ENCODE assay signal across 1 fruit fly cellular context in the genomic region with DNA sequence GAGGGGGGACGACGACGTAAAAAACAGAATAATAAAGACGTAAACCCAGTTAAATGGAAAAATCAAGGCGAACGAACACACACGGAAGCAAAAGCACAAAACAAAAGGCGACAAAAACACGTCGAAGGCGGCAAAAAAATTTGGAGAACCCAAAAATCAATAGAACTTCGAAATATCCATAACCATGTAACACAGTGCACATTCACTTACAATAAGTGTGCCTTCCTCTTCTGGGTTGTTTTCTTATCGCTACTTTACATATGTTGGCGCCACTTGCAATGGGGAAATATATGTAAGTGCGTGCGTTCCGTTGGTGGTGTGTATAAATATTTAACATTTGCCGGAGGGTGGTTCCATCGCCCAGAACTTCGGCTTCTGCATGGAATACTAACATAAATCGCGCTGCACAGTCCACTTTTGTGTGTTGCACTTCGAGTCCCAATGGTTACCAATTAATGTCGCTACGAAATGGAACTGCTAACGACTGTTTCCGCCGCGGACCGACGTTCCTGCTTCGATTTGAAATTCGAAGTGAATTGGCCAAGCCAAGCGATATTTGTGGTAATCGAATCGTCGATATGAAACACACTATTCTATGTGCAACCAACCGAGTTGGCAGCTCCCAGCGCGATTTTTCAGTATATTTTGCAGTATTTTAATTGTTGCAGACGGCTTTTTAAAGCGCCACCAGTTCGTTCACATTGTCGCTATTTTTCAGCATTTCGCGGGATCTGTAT.
A peak's percentile ranks its signal among the peaks of the same experiment; 100 is the strongest.
TF ChIP-seq lines count a peak whose summit lies in the region.

A gene (minus strand): TSS at position 542 of the 737 bp plus-strand sequence.
A gene (plus strand): TSS at position 665 of the 737 bp plus-strand sequence.

TF ChIP-seq in whole organism, embryonic, 481 proteins besides CTCF, POLR2A, EP300 and RAD21 (continued from another document and continues in another):
- TF ChIP-seq toy (GFP tag; IDR thresholded peaks at IDR 0.05; lab: Robert Waterston, UW) (no peak), CG2889 (GFP tag; IDR thresholded peaks at IDR 0.05; lab: Robert Waterston, UW) (no peak), Ptx1 (GFP tag; IDR thresholded peaks at IDR 0.05; lab: Robert Waterston, UW) (no peak), ewg (GFP tag; optimal IDR thresholded peaks at IDR 0.05; lab: Kevin White, UChicago) (no peak), usp (GFP tag; optimal IDR thresholded peaks at IDR 0.05; lab: Kevin White, UChicago) (no peak), CG12155 (GFP tag; optimal IDR thresholded peaks at IDR 0.05; lab: Kevin White, UChicago) (peak; percentile 20), fd64A (GFP tag; optimal IDR thresholded peaks at IDR 0.05; lab: Kevin White, UChicago) (no peak), CG13624 (GFP tag; optimal IDR thresholded peaks at IDR 0.05; lab: Kevin White, UChicago) (peak; percentile 39), Dref (GFP tag; IDR thresholded peaks at IDR 0.05; lab: Robert Waterston, UW) (peak; percentile 90), Six4 (GFP tag; optimal IDR thresholded peaks at IDR 0.05; lab: Kevin White, UChicago) (no peak), shn (GFP tag; optimal IDR thresholded peaks at IDR 0.05; lab: Kevin White, UChicago) (no peak), eve (GFP tag; optimal IDR thresholded peaks at IDR 0.05; lab: Kevin White, UChicago) (peak in 1 of 2 experiments; percentile 26), CG2116 (GFP tag; optimal IDR thresholded peaks at IDR 0.05; lab: Kevin White, UChicago) (peak; percentile 83), CG18599 (GFP tag; optimal IDR thresholded peaks at IDR 0.05; lab: Kevin White, UChicago) (peak; percentile 13), CG1832 (GFP tag; optimal IDR thresholded peaks at IDR 0.05; lab: Kevin White, UChicago) (no peak), kni (GFP tag; optimal IDR thresholded peaks at IDR 0.05; lab: Kevin White, UChicago) (peak; percentile 44), grau (tag; optimal IDR thresholded peaks at IDR 0.05; lab: Kevin White, UChicago) (peak; percentile 28), slbo (GFP tag; IDR thresholded peaks at IDR 0.05; lab: Robert Waterston, UW) (peak; percentile 31; the same call in 1 of the 2 replicates), wek (GFP tag; optimal IDR thresholded peaks at IDR 0.05; lab: Kevin White, UChicago) (peak; percentile 16), twi (tag; optimal IDR thresholded peaks at IDR 0.05; lab: Kevin White, UChicago) (peak; percentile 9), gt (GFP tag; IDR thresholded peaks at IDR 0.05; lab: Robert Waterston, UW) (no peak), CG4424 (GFP tag; optimal IDR thresholded peaks at IDR 0.05; lab: Kevin White, UChicago) (peak; percentile 31), br (optimal IDR thresholded peaks at IDR 0.05; lab: Kevin White, UChicago) (no peak), Hsf (GFP tag; optimal IDR thresholded peaks at IDR 0.05; lab: Kevin White, UChicago) (peak; percentile 23), CG9817 (tag; optimal IDR thresholded peaks at IDR 0.05; lab: Kevin White, UChicago) (peak; percentile 11), fd3F (GFP tag; optimal IDR thresholded peaks at IDR 0.05; lab: Kevin White, UChicago) (peak; percentile 24), Rfx (GFP tag; IDR thresholded peaks at IDR 0.05; lab: Robert Waterston, UW) (peak; percentile 62), CG30020 (tag; optimal IDR thresholded peaks at IDR 0.05; lab: Kevin White, UChicago) (peak; percentile 35), CG4854 (GFP tag; optimal IDR thresholded peaks at IDR 0.05; lab: Kevin White, UChicago) (no peak), Blimp-1 (GFP tag; optimal IDR thresholded peaks at IDR 0.05; lab: Kevin White, UChicago) (peak; percentile 16), dati (GFP tag; IDR thresholded peaks at IDR 0.05; lab: Robert Waterston, UW) (no peak), HLHmδ (GFP tag; optimal IDR thresholded peaks at IDR 0.05; lab: Kevin White, UChicago) (peak; percentile 20), Atf3 (GFP tag; optimal IDR thresholded peaks at IDR 0.05; lab: Kevin White, UChicago) (no peak), eyg (GFP tag; optimal IDR thresholded peaks at IDR 0.05; lab: Kevin White, UChicago) (no peak), lab (GFP tag; optimal IDR thresholded peaks at IDR 0.05; lab: Kevin White, UChicago) (peak; percentile 63), CG6254 (GFP tag; optimal IDR thresholded peaks at IDR 0.05; lab: Kevin White, UChicago) (peak; percentile 21), Nf-YA (GFP tag; IDR thresholded peaks at IDR 0.05; lab: Robert Waterston, UW) (no peak), Nf-YB (GFP tag; optimal IDR thresholded peaks at IDR 0.05; lab: Kevin White, UChicago) (no peak), CG11398 (GFP tag; optimal IDR thresholded peaks at IDR 0.05; lab: Kevin White, UChicago) (peak; percentile 20), GATAe (GFP tag; conservative IDR thresholded peaks at IDR 0.05; lab: Robert Waterston, UW) (no peak), CG31388 (GFP tag; optimal IDR thresholded peaks at IDR 0.05; lab: Kevin White, UChicago) (no peak), Dek (tag; optimal IDR thresholded peaks at IDR 0.05; lab: Kevin White, UChicago) (peak; percentile 8), CG33557 (GFP tag; optimal IDR thresholded peaks at IDR 0.05; lab: Kevin White, UChicago) (no peak), vfl (GFP tag; optimal IDR thresholded peaks at IDR 0.05; lab: Kevin White, UChicago) (peak; percentile 21), gce (GFP tag; IDR thresholded peaks at IDR 0.05; lab: Robert Waterston, UW) (0 out of 3 replicates have a peak, but pooled peaks have one; percentile 15), jumu (GFP tag; optimal IDR thresholded peaks at IDR 0.05; lab: Kevin White, UChicago) (peak; percentile 46), CG4328 (GFP tag; optimal IDR thresholded peaks at IDR 0.05; lab: Kevin White, UChicago) (no peak), CG10654 (GFP tag; optimal IDR thresholded peaks at IDR 0.05; lab: Kevin White, UChicago) (no peak), ttk (GFP tag; IDR thresholded peaks at IDR 0.05; lab: Robert Waterston, UW) (peak; percentile 22; the same call in 1 of the 2 replicates), CG10147 (GFP tag; optimal IDR thresholded peaks at IDR 0.05; lab: Kevin White, UChicago) (no peak), CG17612 (GFP tag; IDR thresholded peaks at IDR 0.05; lab: Robert Waterston, UW) (no peak), Bgb (GFP tag; IDR thresholded peaks at IDR 0.05; lab: Robert Waterston, UW; ENCODE audit: partially characterized antibody) (peak; percentile 84), Sox102F (GFP tag; optimal IDR thresholded peaks at IDR 0.05; lab: Kevin White, UChicago) (no peak), Atf6 (GFP tag; IDR thresholded peaks at IDR 0.05; lab: Robert Waterston, UW) (no peak), CG11504 (tag; optimal IDR thresholded peaks at IDR 0.05; lab: Kevin White, UChicago) (peak; percentile 66), jing (GFP tag; optimal IDR thresholded peaks at IDR 0.05; lab: Kevin White, UChicago) (no peak), CG4820 (GFP tag; optimal IDR thresholded peaks at IDR 0.05; lab: Kevin White, UChicago) (no peak), CG5953 (GFP tag; IDR thresholded peaks at IDR 0.05; lab: Robert Waterston, UW) (no peak), CG3281 (GFP tag; optimal IDR thresholded peaks at IDR 0.05; lab: Kevin White, UChicago) (peak; percentile 11), run (tag; optimal IDR thresholded peaks at IDR 0.05; lab: Kevin White, UChicago) (peak; percentile 41), sob (GFP tag; IDR thresholded peaks at IDR 0.05; lab: Robert Waterston, UW) (peak; percentile 73), CG14014 (GFP tag; IDR thresholded peaks at IDR 0.05; lab: Robert Waterston, UW) (no peak), E2f1 (GFP tag; IDR thresholded peaks at IDR 0.05; lab: Robert Waterston, UW) (peak; percentile 42; the same call in 1 of the 2 replicates), CG8765 (GFP tag; IDR thresholded peaks at IDR 0.05; lab: Robert Waterston, UW) (no peak), tap (tag; optimal IDR thresholded peaks at IDR 0.05; lab: Kevin White, UChicago) (no peak), CG10431 (GFP tag; optimal IDR thresholded peaks at IDR 0.05; lab: Kevin White, UChicago) (no peak), CG9437 (GFP tag; optimal IDR thresholded peaks at IDR 0.05; lab: Kevin White, UChicago) (no peak), stc (GFP tag; IDR thresholded peaks at IDR 0.05; lab: Robert Waterston, UW) (no peak), pita (GFP tag; optimal IDR thresholded peaks at IDR 0.05; lab: Kevin White, UChicago) (no peak), chm (GFP tag; IDR thresholded peaks at IDR 0.05; lab: Robert Waterston, UW) (peak; percentile 74; the same call in 1 of the 2 replicates), CG17829 (tag; optimal IDR thresholded peaks at IDR 0.05; lab: Kevin White, UChicago) (peak; percentile 57), jigr1 (GFP tag; IDR thresholded peaks at IDR 0.05; lab: Robert Waterston, UW) (no peak), zfh2 (GFP tag; optimal IDR thresholded peaks at IDR 0.05; lab: Kevin White, UChicago) (peak; percentile 28), CG6791 (GFP tag; IDR thresholded peaks at IDR 0.05; lab: Robert Waterston, UW; ENCODE audit: partially characterized antibody) (peak; percentile 76), lola (GFP tag; optimal IDR thresholded peaks at IDR 0.05; lab: Kevin White, UChicago) (peak in 1 of 3 experiments; percentile 1), row (GFP tag; IDR thresholded peaks at IDR 0.05; lab: Robert Waterston, UW) (peak; percentile 51), pho (GFP tag; optimal IDR thresholded peaks at IDR 0.05; lab: Kevin White, UChicago) (peak; percentile 14), CG9215 (GFP tag; IDR thresholded peaks at IDR 0.05; lab: Robert Waterston, UW) (0 out of 2 replicates have a peak, but pooled peaks have one; percentile 12), emc (GFP tag; optimal IDR thresholded peaks at IDR 0.05; lab: Kevin White, UChicago) (no peak), CrebB (tag; optimal IDR thresholded peaks at IDR 0.05; lab: Kevin White, UChicago) (peak; percentile 48), Bteb2 (GFP tag; optimal IDR thresholded peaks at IDR 0.05; lab: Kevin White, UChicago) (peak; percentile 36), sens (GFP tag; lab: Kevin White, UChicago) (peak; percentile 87), Sin3A (optimal IDR thresholded peaks at IDR 0.05; lab: Kevin White, UChicago) (peak; percentile 84), org-1 (GFP tag; optimal IDR thresholded peaks at IDR 0.05; lab: Kevin White, UChicago) (peak; percentile 17), trh (GFP tag; optimal IDR thresholded peaks at IDR 0.05; lab: Kevin White, UChicago) (no peak), tgo (GFP tag; IDR thresholded peaks at IDR 0.05; lab: Robert Waterston, UW) (no peak), ara (GFP tag; IDR thresholded peaks at IDR 0.05; lab: Robert Waterston, UW) (no peak), CG12299 (tag; optimal IDR thresholded peaks at IDR 0.05; lab: Kevin White, UChicago) (peak; percentile 3), bsh (GFP tag; optimal IDR thresholded peaks at IDR 0.05; lab: Kevin White, UChicago) (peak in 1 of 2 experiments; percentile 19), Usf (GFP tag; optimal IDR thresholded peaks at IDR 0.05; lab: Kevin White, UChicago) (no peak), nerfin-2 (GFP tag; IDR thresholded peaks at IDR 0.05; lab: Robert Waterston, UW; ENCODE audit: partially characterized antibody) (peak; percentile 73), mirr (GFP tag; optimal IDR thresholded peaks at IDR 0.05; lab: Kevin White, UChicago) (peak; percentile 30), zfh1 (GFP tag; IDR thresholded peaks at IDR 0.05; lab: Robert Waterston, UW) (peak; percentile 29; the same call in 1 of the 3 replicates), HmgD (GFP tag; optimal IDR thresholded peaks at IDR 0.05; lab: Kevin White, UChicago) (peak; percentile 52), Scr (GFP tag; IDR thresholded peaks at IDR 0.05; lab: Robert Waterston, UW; ENCODE audit: partially characterized antibody) (peak; percentile 70), CHES-1-like (GFP tag; optimal IDR thresholded peaks at IDR 0.05; lab: Kevin White, UChicago) (peak; percentile 62), CG6765 (GFP tag; optimal IDR thresholded peaks at IDR 0.05; lab: Kevin White, UChicago) (peak; percentile 7), CG10543 (GFP tag; optimal IDR thresholded peaks at IDR 0.05; lab: Kevin White, UChicago) (peak; percentile 26), CG15073 (GFP tag; optimal IDR thresholded peaks at IDR 0.05; lab: Kevin White, UChicago) (no peak), CG34376 (GFP tag; optimal IDR thresholded peaks at IDR 0.05; lab: Kevin White, UChicago) (no peak), Fer1 (GFP tag; optimal IDR thresholded peaks at IDR 0.05; lab: Kevin White, UChicago) (peak; percentile 35), CG11085 (GFP tag; IDR thresholded peaks at IDR 0.05; lab: Robert Waterston, UW) (no peak), CG13775 (GFP tag; optimal IDR thresholded peaks at IDR 0.05; lab: Kevin White, UChicago) (peak; percentile 31), CG7556 (GFP tag; optimal IDR thresholded peaks at IDR 0.05; lab: Kevin White, UChicago) (no peak), Trl (optimal IDR thresholded peaks at IDR 0.05; lab: Kevin White, UChicago) (no peak), Trl (GFP tag; optimal IDR thresholded peaks at IDR 0.05; lab: Kevin White, UChicago) (peak; percentile 42), ind (GFP tag; optimal IDR thresholded peaks at IDR 0.05; lab: Kevin White, UChicago) (peak; percentile 19), Dll (GFP tag; IDR thresholded peaks at IDR 0.05; lab: Robert Waterston, UW; ENCODE audit: partially characterized antibody) (peak; percentile 76; the same call in 3 of the 4 replicates), Fer3 (tag; optimal IDR thresholded peaks at IDR 0.05; lab: Kevin White, UChicago) (no peak), CG6683 (GFP tag; optimal IDR thresholded peaks at IDR 0.05; lab: Kevin White, UChicago) (no peak), CG12236 (GFP tag; optimal IDR thresholded peaks at IDR 0.05; lab: Kevin White, UChicago) (no peak), CG12104 (GFP tag; optimal IDR thresholded peaks at IDR 0.05; lab: Kevin White, UChicago) (no peak), CG6813 (GFP tag; optimal IDR thresholded peaks at IDR 0.05; lab: Kevin White, UChicago) (peak; percentile 4), CG8290 (GFP tag; optimal IDR thresholded peaks at IDR 0.05; lab: Kevin White, UChicago) (peak; percentile 51), CG8290 (tag; optimal IDR thresholded peaks at IDR 0.05; lab: Kevin White, UChicago) (peak in 1 of 2 experiments; percentile 75), insv (GFP tag; optimal IDR thresholded peaks at IDR 0.05; lab: Kevin White, UChicago) (peak in 1 of 2 experiments; percentile 10), CG3726 (GFP tag; IDR thresholded peaks at IDR 0.05; lab: Robert Waterston, UW) (0 out of 3 replicates have a peak, but pooled peaks have one; percentile 9), H2.0 (GFP tag; IDR thresholded peaks at IDR 0.05; lab: Robert Waterston, UW) (no peak), CG10267 (tag; optimal IDR thresholded peaks at IDR 0.05; lab: Kevin White, UChicago) (peak; percentile 54), CG6175 (GFP tag; IDR thresholded peaks at IDR 0.05; lab: Robert Waterston, UW) (no peak), CG7987 (GFP tag; optimal IDR thresholded peaks at IDR 0.05; lab: Kevin White, UChicago) (peak; percentile 58), CG17361 (GFP tag; IDR thresholded peaks at IDR 0.05; lab: Robert Waterston, UW) (no peak; the same call in 2 of the 3 replicates)
